Fruit fly (Drosophila melanogaster) whole organism: ENCODE data around the gene ncd.

Source experiments
- CG8478 ChIP-seq: fragments of >200 bp; optimal IDR thresholded peaks from 2 replicates; lab custom pipeline; 2018; ENCODE audit warnings: inconsistent platforms
- Dll ChIP-seq: fragments of >200 bp; optimal IDR thresholded peaks from 2 replicates; lab custom pipeline; 2017
- EcR ChIP-seq, 2 experiments: fragments of >200 bp; optimal IDR thresholded peaks; 2 replicates each; lab custom pipeline; 2017; ENCODE audit warnings: missing biosample characterization in 2 of 2, missing genetic modification characterization in 2 of 2, missing genetic modification reagents in 2 of 2
- pan ChIP-seq: fragments of >200 bp; optimal IDR thresholded peaks from 2 replicates; lab custom pipeline; 2017
- psq ChIP-seq: fragments of >200 bp; optimal IDR thresholded peaks from 2 replicates; lab custom pipeline; 2017
- usp ChIP-seq: fragments of >200 bp; optimal IDR thresholded peaks from 2 replicates; lab custom pipeline; 2017; ENCODE audit warnings: missing biosample characterization, missing genetic modification characterization, mixed read lengths

Gene ncd

dm6 chr3R:29806682-29807393 is at the start of gene ncd, which contains the start of gene ca:
Gene ncd, minus strand, starts transcription at chr3R:29807127.
Gene ca, plus strand, starts transcription at chr3R:29806811.
- no peak for TF ChIP-seq usp (GFP tag; lab: Kevin White, UChicago)
- no peak for TF ChIP-seq Dll (lab: Kevin White, UChicago)
- no peak for TF ChIP-seq psq
- TF ChIP-seq CG8478 (lab: Kevin White, UChicago): no peak
- TF ChIP-seq EcR (GFP tag; optimal IDR thresholded peaks at IDR 0.05; lab: Kevin White, UChicago): no peak
- TF ChIP-seq pan (lab: Kevin White, UChicago): no peak

- TF ChIP-seq EcR (GFP tag; optimal IDR thresholded peaks at IDR 0.05; lab: Kevin White, UChicago) (no peak), usp (GFP tag; lab: Kevin White, UChicago) (no peak), CG8478 (lab: Kevin White, UChicago) (no peak), Dll (lab: Kevin White, UChicago) (no peak), psq (no peak)
These were observed 40.2 kb upstream of the ncd start for dm6 chr3R:29847126-29847525.

- no peak for TF ChIP-seq usp (GFP tag; lab: Kevin White, UChicago)
- no peak for TF ChIP-seq CG8478 (lab: Kevin White, UChicago)
- TF ChIP-seq EcR (GFP tag; optimal IDR thresholded peaks at IDR 0.05; lab: Kevin White, UChicago): no peak
- TF ChIP-seq pan (lab: Kevin White, UChicago): no peak
- no peak for TF ChIP-seq psq
- no peak for TF ChIP-seq Dll (lab: Kevin White, UChicago)
These were observed 34.4 kb upstream of the ncd start, which contains the start of gene Cad99C for dm6 chr3R:29841293-29841791. Gene Cad99C, plus strand, starts transcription at chr3R:29841657.

- TF ChIP-seq CG8478 (lab: Kevin White, UChicago) (no peak), Dll (lab: Kevin White, UChicago) (no peak), pan (lab: Kevin White, UChicago) (no peak), usp (GFP tag; lab: Kevin White, UChicago) (no peak), EcR (GFP tag; optimal IDR thresholded peaks at IDR 0.05; lab: Kevin White, UChicago) (no peak), psq (no peak)
These were observed 32.9 kb upstream of the ncd start for dm6 chr3R:29839707-29840311.

dm6 chr3R:29838751-29839150 is 31.8 kb upstream of the ncd start:
- TF ChIP-seq pan (lab: Kevin White, UChicago) (no peak), psq (no peak), usp (GFP tag; lab: Kevin White, UChicago) (no peak)

dm6 chr3R:29837771-29838170 is 30.8 kb upstream of the ncd start:
- TF ChIP-seq psq (no peak), pan (lab: Kevin White, UChicago) (no peak), usp (GFP tag; lab: Kevin White, UChicago) (no peak)

- no peak for TF ChIP-seq Dll (lab: Kevin White, UChicago)
- no peak for TF ChIP-seq psq
These were observed 29.3 kb upstream of the ncd start, which contains the start of gene CG42592 for dm6 chr3R:29836188-29836587. Gene CG42592, minus strand, starts transcription at chr3R:29836288.

dm6 chr3R:29835710-29836049 is 28.8 kb upstream of the ncd start, which contains the start of gene Prtl99C:
Gene Prtl99C, plus strand, starts transcription at chr3R:29835950.
- no peak for TF ChIP-seq usp (GFP tag; lab: Kevin White, UChicago)
- TF ChIP-seq CG8478 (lab: Kevin White, UChicago): no peak
- TF ChIP-seq pan (lab: Kevin White, UChicago): no peak
- TF ChIP-seq Dll (lab: Kevin White, UChicago): no peak
- TF ChIP-seq EcR (GFP tag; optimal IDR thresholded peaks at IDR 0.05; lab: Kevin White, UChicago): no peak
- no peak for TF ChIP-seq psq

dm6 chr3R:29834759-29835709 is 28.1 kb upstream of the ncd start, which contains the start of gene Atg16:
Gene Atg16, minus strand, starts transcription at chr3R:29835101.
- TF ChIP-seq psq (no peak), EcR (GFP tag; optimal IDR thresholded peaks at IDR 0.05; lab: Kevin White, UChicago) (no peak), Dll (lab: Kevin White, UChicago) (no peak), pan (lab: Kevin White, UChicago) (no peak), CG8478 (lab: Kevin White, UChicago) (no peak), usp (GFP tag; lab: Kevin White, UChicago) (no peak)

- TF ChIP-seq usp (GFP tag; lab: Kevin White, UChicago) (no peak), pan (lab: Kevin White, UChicago) (no peak), CG8478 (lab: Kevin White, UChicago) (no peak), Dll (lab: Kevin White, UChicago) (no peak), EcR (GFP tag; optimal IDR thresholded peaks at IDR 0.05; lab: Kevin White, UChicago) (no peak), psq (no peak)
These were observed 24.0 kb upstream of the ncd start for dm6 chr3R:29830925-29831324.

- TF ChIP-seq Dll (lab: Kevin White, UChicago): no peak
- no peak for TF ChIP-seq CG8478 (lab: Kevin White, UChicago)
- TF ChIP-seq EcR (GFP tag; optimal IDR thresholded peaks at IDR 0.05; lab: Kevin White, UChicago): no peak
- TF ChIP-seq psq: no peak
- no peak for TF ChIP-seq usp (GFP tag; lab: Kevin White, UChicago)
- no peak for TF ChIP-seq pan (lab: Kevin White, UChicago)
These were observed 22.4 kb upstream of the ncd start for dm6 chr3R:29829228-29829786.
